Worm (Caenorhabditis elegans): Measurements from ENCODE around the gene str-172.

Gene str-172

ce11 chrIV:4903961-4904360, 36.5 kb upstream of the str-172 start, which contains the start of gene str-161:
Gene str-161 (minus strand): TSS chrIV:4904061.
- TF ChIP-seq lin-11 (tag; optimal IDR thresholded peaks at IDR 0.05): no peak
- no peak for TF ChIP-seq snpc-4 (tag; optimal IDR thresholded peaks at IDR 0.05)
- no peak for TF ChIP-seq lin-39 (tag; optimal IDR thresholded peaks at IDR 0.05)
- no peak for TF ChIP-seq peb-1 (tag; optimal IDR thresholded peaks at IDR 0.05)
- TF ChIP-seq nhr-25 (tag; optimal IDR thresholded peaks at IDR 0.05): no peak
- no peak for TF ChIP-seq mab-5 (tag; optimal IDR thresholded peaks at IDR 0.05)
- no peak for TF ChIP-seq mdl-1 (tag; optimal IDR thresholded peaks at IDR 0.05)
- no peak for TF ChIP-seq elt-1 (tag; optimal IDR thresholded peaks at IDR 0.05)
- TF ChIP-seq F13H6.1 (tag; optimal IDR thresholded peaks at IDR 0.05): no peak

- TF ChIP-seq nhr-10 (tag; optimal IDR thresholded peaks at IDR 0.05): no peak
- no peak for TF ChIP-seq zag-1 (tag; optimal IDR thresholded peaks at IDR 0.05)
- TF ChIP-seq ZK546.5 (tag; optimal IDR thresholded peaks at IDR 0.05): no peak
- no peak for TF ChIP-seq ceh-16 (tag; optimal IDR thresholded peaks at IDR 0.05)
- no peak for TF ChIP-seq mbf-1 (tag; optimal IDR thresholded peaks at IDR 0.05)
- TF ChIP-seq nhr-6 (tag; optimal IDR thresholded peaks at IDR 0.05): no peak
- no peak for TF ChIP-seq gmeb-1 (tag; optimal IDR thresholded peaks at IDR 0.05)
- TF ChIP-seq aly-2 (tag; optimal IDR thresholded peaks at IDR 0.05): no peak
- TF ChIP-seq R02D3.7 (tag; optimal IDR thresholded peaks at IDR 0.05): no peak
- no peak for TF ChIP-seq lsy-2 (tag; optimal IDR thresholded peaks at IDR 0.05)
- TF ChIP-seq nhr-25 (tag; optimal IDR thresholded peaks at IDR 0.05): no peak
- TF ChIP-seq mab-5 (tag; optimal IDR thresholded peaks at IDR 0.05): no peak
- no peak for TF ChIP-seq lin-39 (tag; optimal IDR thresholded peaks at IDR 0.05)
- no peak for TF ChIP-seq F13H6.1 (tag; optimal IDR thresholded peaks at IDR 0.05)
- TF ChIP-seq lin-11 (tag; optimal IDR thresholded peaks at IDR 0.05): no peak
- TF ChIP-seq nhr-237 (tag; optimal IDR thresholded peaks at IDR 0.05): no peak
- TF ChIP-seq nhr-23 (tag; optimal IDR thresholded peaks at IDR 0.05): no peak
- TF ChIP-seq skn-1 (tag; optimal IDR thresholded peaks at IDR 0.05): no peak
- no peak for TF ChIP-seq elt-3 (tag; optimal IDR thresholded peaks at IDR 0.05)
These were observed 23.0 kb upstream of the str-172 start, which contains the start of gene T08B6.9 for ce11 chrIV:4890543-4890942. Gene T08B6.9 (plus strand): TSS chrIV:4890843.

- no peak for TF ChIP-seq Y55F3AM.14 (GFP tag; optimal IDR thresholded peaks at IDR 0.05)
- TF ChIP-seq peb-1 (tag; optimal IDR thresholded peaks at IDR 0.05): no peak
- no peak for TF ChIP-seq unc-62 (GFP tag; optimal IDR thresholded peaks at IDR 0.05)
- no peak for TF ChIP-seq elt-1 (tag; optimal IDR thresholded peaks at IDR 0.05)
- TF ChIP-seq nhr-25 (tag; optimal IDR thresholded peaks at IDR 0.05): no peak
- no peak for TF ChIP-seq ztf-1 (GFP tag; conservative IDR thresholded peaks at IDR 0.05)
- TF ChIP-seq zag-1 (tag; optimal IDR thresholded peaks at IDR 0.05): no peak
- no peak for TF ChIP-seq nhr-21 (tag; optimal IDR thresholded peaks at IDR 0.05)
- TF ChIP-seq ztf-4 (tag; optimal IDR thresholded peaks at IDR 0.05): no peak
- TF ChIP-seq ceh-16 (tag; optimal IDR thresholded peaks at IDR 0.05): no peak
- no peak for TF ChIP-seq R02D3.7 (tag; optimal IDR thresholded peaks at IDR 0.05)
- TF ChIP-seq ZK546.5 (tag; optimal IDR thresholded peaks at IDR 0.05): no peak
- TF ChIP-seq dmd-4 (tag; optimal IDR thresholded peaks at IDR 0.05): no peak
- no peak for TF ChIP-seq egl-27 (tag; optimal IDR thresholded peaks at IDR 0.05)
- TF ChIP-seq C34F6.9 (tag; optimal IDR thresholded peaks at IDR 0.05): no peak
- no peak for TF ChIP-seq mab-5 (tag; optimal IDR thresholded peaks at IDR 0.05)
- no peak for TF ChIP-seq unc-39 (tag; optimal IDR thresholded peaks at IDR 0.05)
- TF ChIP-seq mdl-1 (tag; optimal IDR thresholded peaks at IDR 0.05): no peak
- no peak for TF ChIP-seq aly-2 (tag; optimal IDR thresholded peaks at IDR 0.05)
- no peak for TF ChIP-seq blmp-1 (tag; optimal IDR thresholded peaks at IDR 0.05; ENCODE audit: insufficient read depth)
These were observed 22.1 kb upstream of the str-172 start, which contains the start of gene sgnh-1 for ce11 chrIV:4889613-4890012. Gene sgnh-1 (plus strand): TSS chrIV:4889913.

DNA sequence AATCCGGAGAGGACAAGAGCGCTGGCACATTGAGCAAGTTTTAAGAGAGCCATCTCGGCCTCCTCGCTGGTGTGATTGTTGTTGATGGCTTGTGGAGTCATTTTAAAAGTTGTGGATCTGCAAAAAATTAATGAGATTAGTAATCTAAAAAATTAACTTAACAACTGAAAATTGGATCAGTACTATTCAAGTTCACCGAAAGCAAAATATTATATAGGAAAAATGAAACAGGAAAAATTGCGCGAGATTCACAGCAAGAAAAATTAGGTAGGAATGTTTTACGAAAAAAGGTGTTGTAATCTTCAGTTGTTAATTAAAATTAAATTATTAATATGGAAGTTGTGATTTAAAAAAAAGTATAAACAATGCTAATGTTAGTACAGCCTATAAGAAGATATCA, 19.7 kb upstream of the str-172 start, which contains the start of gene T08B6.1:
T08B6.1 (minus strand) TSS at position 101 of the 400 bp plus-strand sequence.
- TF ChIP-seq nhr-237 (tag; optimal IDR thresholded peaks at IDR 0.05) (no peak), sma-9 (GFP tag; optimal IDR thresholded peaks at IDR 0.05) (no peak), sma-9 (tag; optimal IDR thresholded peaks at IDR 0.05) (no peak), nhr-6 (tag; optimal IDR thresholded peaks at IDR 0.05) (no peak), snpc-4 (tag; optimal IDR thresholded peaks at IDR 0.05) (no peak), Y55F3AM.14 (GFP tag; optimal IDR thresholded peaks at IDR 0.05) (no peak), nhr-21 (tag; optimal IDR thresholded peaks at IDR 0.05) (no peak), ztf-1 (GFP tag; conservative IDR thresholded peaks at IDR 0.05) (no peak), unc-62 (GFP tag; optimal IDR thresholded peaks at IDR 0.05) (no peak), elt-1 (tag; optimal IDR thresholded peaks at IDR 0.05) (no peak), egl-27 (tag; optimal IDR thresholded peaks at IDR 0.05) (no peak), C34F6.9 (tag; optimal IDR thresholded peaks at IDR 0.05) (no peak), zag-1 (tag; optimal IDR thresholded peaks at IDR 0.05) (no peak), nhr-11 (tag; optimal IDR thresholded peaks at IDR 0.05) (no peak), F13H6.1 (tag; optimal IDR thresholded peaks at IDR 0.05) (no peak), R02D3.7 (tag; optimal IDR thresholded peaks at IDR 0.05) (no peak), alr-1 (tag; optimal IDR thresholded peaks at IDR 0.05) (no peak), nhr-25 (tag; optimal IDR thresholded peaks at IDR 0.05) (no peak), ceh-16 (tag; optimal IDR thresholded peaks at IDR 0.05) (no peak), mbf-1 (tag; optimal IDR thresholded peaks at IDR 0.05) (no peak), elt-3 (tag; optimal IDR thresholded peaks at IDR 0.05) (no peak)
